Fruit fly (Drosophila melanogaster): Measurements from ENCODE around the gene CG15764.

CG15764 gene

DNA sequence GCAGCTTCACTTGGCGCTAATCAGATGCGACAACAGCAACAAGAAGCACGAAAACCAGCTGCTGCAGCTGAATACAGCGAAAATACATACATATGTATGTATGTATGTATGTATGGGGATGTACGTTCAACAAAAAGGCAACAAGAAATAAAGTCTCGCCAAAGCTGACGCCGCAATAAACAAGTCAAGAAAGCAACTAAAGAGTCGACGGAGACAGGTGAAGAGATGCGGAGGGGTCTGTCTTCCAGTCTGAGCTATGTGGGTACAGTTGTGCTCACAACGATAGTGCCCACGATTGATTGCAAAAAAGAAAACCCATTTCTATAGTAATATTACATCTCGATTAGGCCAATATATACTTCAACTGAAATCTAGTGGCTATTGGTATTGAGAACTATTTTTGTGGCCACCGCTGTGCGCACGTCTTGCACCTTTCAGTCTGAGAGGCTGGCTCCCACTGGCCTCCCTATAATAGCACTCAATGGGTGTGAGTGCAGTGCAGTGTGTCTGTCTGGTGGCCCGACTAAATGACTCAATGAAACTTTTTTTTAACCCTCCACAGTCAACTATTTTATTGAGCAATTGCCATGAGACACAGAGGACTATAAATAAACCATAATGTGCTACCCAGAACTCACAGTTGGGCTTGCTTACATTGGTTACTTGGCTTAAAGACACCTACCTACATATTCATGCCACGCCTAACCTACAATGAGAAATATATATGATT is 27.1 kb downstream of the CG15764 start (continued):
- TF ChIP-seq Eip75B (GFP tag; optimal IDR thresholded peaks at IDR 0.05) (peak; percentile 99), lz (GFP tag; optimal IDR thresholded peaks at IDR 0.05) (peak; percentile 97), Ets21C (GFP tag; optimal IDR thresholded peaks at IDR 0.05) (peak; percentile 93), Gug (GFP tag; IDR thresholded peaks at IDR 0.05) (peak; percentile 98), CG3032 (tag; optimal IDR thresholded peaks at IDR 0.05) (peak; percentile 99), eg (GFP tag; IDR thresholded peaks at IDR 0.05) (peak; percentile 99), CG8119 (GFP tag; IDR thresholded peaks at IDR 0.05) (peak; percentile 99), CG8632 (GFP tag; optimal IDR thresholded peaks at IDR 0.05) (peak; percentile 98), CG6792 (GFP tag; optimal IDR thresholded peaks at IDR 0.05) (peak; percentile 99), fd59A (GFP tag; optimal IDR thresholded peaks at IDR 0.05) (peak; percentile 99)

DNA sequence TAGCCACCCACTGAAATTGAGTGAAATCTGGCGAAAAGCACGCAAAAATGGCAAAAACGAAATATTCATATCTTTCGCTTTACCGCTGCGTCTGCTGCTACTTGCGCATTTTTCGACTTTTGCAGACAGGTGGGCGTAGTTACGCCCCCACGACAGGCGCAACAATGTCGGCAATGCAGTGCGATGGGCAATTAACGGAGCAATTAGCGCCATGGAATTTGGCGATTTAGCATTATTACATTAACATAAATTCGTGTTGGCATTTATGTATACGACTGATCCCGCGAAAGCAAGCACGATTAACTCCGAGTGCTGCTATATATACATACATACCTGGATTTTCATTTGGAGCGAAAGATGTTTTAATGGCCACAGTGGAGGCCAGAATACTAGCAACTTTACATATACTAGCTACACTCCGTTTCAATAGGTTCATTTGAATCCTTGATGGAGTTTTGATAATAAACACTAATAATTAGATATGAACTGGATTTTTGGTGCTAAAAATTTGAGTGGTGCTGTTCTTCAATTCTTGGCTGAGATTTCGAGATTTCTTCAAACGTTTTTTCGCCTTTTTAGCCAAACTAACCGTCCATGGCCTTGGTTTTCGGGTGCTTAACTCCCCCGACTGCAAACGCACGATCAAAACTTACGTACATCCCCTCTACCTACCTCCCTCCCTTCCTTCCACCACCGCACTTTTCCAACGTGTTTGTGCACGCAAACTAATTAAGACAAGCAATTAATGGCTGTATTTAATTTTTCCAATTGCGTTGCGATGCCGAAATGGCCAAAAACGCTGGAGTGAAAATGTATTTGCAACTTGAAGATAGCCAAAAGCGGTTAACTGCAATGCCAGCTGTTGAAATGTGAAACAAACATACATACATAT is 28.2 kb downstream of the CG15764 start:
- TF ChIP-seq salr (GFP tag; optimal IDR thresholded peaks at IDR 0.05) (peak in 1 of 2 experiments; percentile 59), CG16779 (tag; optimal IDR thresholded peaks at IDR 0.05) (no peak), eg (GFP tag; IDR thresholded peaks at IDR 0.05) (peak; percentile 83), CG11294 (GFP tag; IDR thresholded peaks at IDR 0.05) (no peak), topi (GFP tag; optimal IDR thresholded peaks at IDR 0.05) (peak; percentile 64), pdm3 (GFP tag; optimal IDR thresholded peaks at IDR 0.05) (peak; percentile 71), CG1621 (tag; optimal IDR thresholded peaks at IDR 0.05) (peak; percentile 57), dsx (GFP tag; optimal IDR thresholded peaks at IDR 0.05; ENCODE audit: poor library complexity, severe bottlenecking) (peak; percentile 44), CG9139 (GFP tag; optimal IDR thresholded peaks at IDR 0.05) (no peak), CG3032 (tag; optimal IDR thresholded peaks at IDR 0.05) (peak; percentile 39), CG8632 (GFP tag; optimal IDR thresholded peaks at IDR 0.05) (peak; percentile 58), CG8319 (GFP tag; optimal IDR thresholded peaks at IDR 0.05) (no peak), CG7368 (GFP tag; optimal IDR thresholded peaks at IDR 0.05) (peak; percentile 26), fd59A (GFP tag; optimal IDR thresholded peaks at IDR 0.05) (peak; percentile 12), Gug (GFP tag; IDR thresholded peaks at IDR 0.05) (peak; percentile 31; the same call in 1 of the 2 replicates), CG6808 (GFP tag; optimal IDR thresholded peaks at IDR 0.05) (peak; percentile 28), CG34406 (GFP tag; optimal IDR thresholded peaks at IDR 0.05) (peak; percentile 70), CG15336 (GFP tag; IDR thresholded peaks at IDR 0.05) (peak; percentile 76), Eip78C (GFP tag) (peak; percentile 90), CG8119 (GFP tag; IDR thresholded peaks at IDR 0.05) (peak; percentile 69; the same call in 2 of the 3 replicates), CG10631 (GFP tag; optimal IDR thresholded peaks at IDR 0.05) (peak; percentile 48), CG32006 (GFP tag; optimal IDR thresholded peaks at IDR 0.05) (peak; percentile 76), Hr39 (GFP tag; optimal IDR thresholded peaks at IDR 0.05) (peak; percentile 72), CG11762 (GFP tag; optimal IDR thresholded peaks at IDR 0.05; ENCODE audit: insufficient read depth) (peak; percentile 45), CG11902 (GFP tag; optimal IDR thresholded peaks at IDR 0.05) (peak; percentile 23), Smox (GFP tag; optimal IDR thresholded peaks at IDR 0.05) (peak; percentile 71), ss (GFP tag; optimal IDR thresholded peaks at IDR 0.05) (peak; percentile 38 to 40), Sox102F (GFP tag; optimal IDR thresholded peaks at IDR 0.05) (peak; percentile 65), svp (GFP tag) (peak; percentile 86), lz (GFP tag; optimal IDR thresholded peaks at IDR 0.05) (peak; percentile 60), Ets21C (GFP tag; optimal IDR thresholded peaks at IDR 0.05) (peak; percentile 46), vri (GFP tag; optimal IDR thresholded peaks at IDR 0.05) (peak; percentile 38), CG10669 (GFP tag; optimal IDR thresholded peaks at IDR 0.05) (peak; percentile 59), net (GFP tag; optimal IDR thresholded peaks at IDR 0.05) (peak; percentile 62), dac (GFP tag; optimal IDR thresholded peaks at IDR 0.05) (peak; percentile 41), Sox14 (GFP tag; optimal IDR thresholded peaks at IDR 0.05) (peak; percentile 63), fd85E (GFP tag; optimal IDR thresholded peaks at IDR 0.05) (no peak), CG6854 (GFP tag; optimal IDR thresholded peaks at IDR 0.05) (no peak), Hr4 (GFP tag; optimal IDR thresholded peaks at IDR 0.05) (peak; percentile 57), CG3919 (GFP tag; optimal IDR thresholded peaks at IDR 0.05) (peak; percentile 53), Lpt (GFP tag; optimal IDR thresholded peaks at IDR 0.05) (peak; percentile 36), Blimp-1 (GFP tag; optimal IDR thresholded peaks at IDR 0.05) (no peak), CG4318 (GFP tag; optimal IDR thresholded peaks at IDR 0.05) (peak; percentile 44)

All from whole organism, prepupa.